Worm (Caenorhabditis elegans) whole organism, young adult: ENCODE data around the gene C54C6.4.
A peak's percentile ranks its signal among the peaks of the same experiment; 100 is the strongest.

Experiments
- C06A6.2 ChIP-seq: fragments of 200-800 bp; sonication (Bioruptor generic); conservative IDR thresholded peaks from 2 replicates; pipeline ENCODE4 v1.3.6; 2022; ENCODE audit warnings: missing genetic modification characterization, missing compliant biosample characterization
- C17E4.6 ChIP-seq: fragments of 200-800 bp; sonication (Bioruptor generic); IDR thresholded peaks from 2 replicates; pipeline ENCODE4 v1.3.6; 2022; ENCODE audit warnings: missing genetic modification reagents, missing genetic modification characterization, missing compliant biosample characterization
- F22D6.2 ChIP-seq: sonication (generic microtip); optimal IDR thresholded peaks from 2 replicates; lab custom pipeline; 2016; ENCODE audit warnings: mild to moderate bottlenecking, missing genetic modification characterization, missing compliant biosample characterization
- K12H6.12 ChIP-seq: fragments of 200-800 bp; sonication (Bioruptor generic); optimal IDR thresholded peaks from 2 replicates; lab custom pipeline; 2018; ENCODE audit warnings: mild to moderate bottlenecking, missing genetic modification characterization, missing compliant biosample characterization
- Y53F4B.3 ChIP-seq: fragments of 200-800 bp; sonication (Bioruptor generic); IDR thresholded peaks from 2 replicates; pipeline ENCODE4 v1.3.6; 2022; ENCODE audit warnings: missing genetic modification reagents, missing genetic modification characterization, missing compliant biosample characterization
- ama-1 ChIP-seq, 3 experiments: fragments of 150-350 bp in 1 of 3; sonication (generic microtip) in 2 of 3; optimal IDR thresholded peaks; 2 replicates each; lab custom pipeline; 2014 to 2018; ENCODE audit warnings: missing biosample characterization in 2 of 3, missing genetic modification characterization in 2 of 3, missing genetic modification reagents in 2 of 3
- aptf-3 ChIP-seq: fragments of 200-800 bp; sonication (Bioruptor generic); IDR thresholded peaks from 2 replicates; pipeline ENCODE4 v1.3.6; 2022; ENCODE audit warnings: missing genetic modification characterization, missing compliant biosample characterization
- atf-7 ChIP-seq: sonication (generic microtip); optimal IDR thresholded peaks from 2 replicates; lab custom pipeline; 2017; ENCODE audit warnings: mild to moderate bottlenecking, missing genetic modification characterization, missing compliant biosample characterization
- attf-3 ChIP-seq: fragments of 200-800 bp; sonication (Bioruptor generic); conservative IDR thresholded peaks from 2 replicates; pipeline ENCODE4 v1.3.6; 2022; ENCODE audit warnings: missing genetic modification reagents, missing genetic modification characterization, missing compliant biosample characterization
- attf-5 ChIP-seq: fragments of 200-800 bp; sonication (Bioruptor generic); optimal IDR thresholded peaks from 2 replicates; lab custom pipeline; 2018; ENCODE audit warnings: mild to moderate bottlenecking, missing genetic modification characterization, missing compliant biosample characterization
- ccch-3 ChIP-seq: fragments of 200-800 bp; sonication (Bioruptor generic); optimal IDR thresholded peaks from 2 replicates; lab custom pipeline; 2018; ENCODE audit warnings: mild to moderate bottlenecking, missing genetic modification characterization, missing compliant biosample characterization
- ceh-58 ChIP-seq: fragments of 200-800 bp; sonication (Bioruptor generic); IDR thresholded peaks from 2 replicates; pipeline ENCODE4 v1.3.6; 2022; ENCODE audit warnings: missing genetic modification characterization, missing compliant biosample characterization
- dpl-1 ChIP-seq: fragments of 150-350 bp; optimal IDR thresholded peaks from 2 replicates; lab custom pipeline; 2014; ENCODE audit warnings: missing biosample characterization, missing genetic modification reagents, missing genetic modification characterization
- egrh-3 ChIP-seq: fragments of 200-800 bp; sonication (Bioruptor generic); IDR thresholded peaks from 2 replicates; pipeline ENCODE4 v1.3.6; 2022; ENCODE audit warnings: missing genetic modification reagents, missing genetic modification characterization, missing compliant biosample characterization
- gei-17 ChIP-seq: fragments of 200-800 bp; sonication (Bioruptor generic); optimal IDR thresholded peaks from 2 replicates; lab custom pipeline; 2018; ENCODE audit warnings: mild to moderate bottlenecking, missing genetic modification characterization, missing compliant biosample characterization
- hlh-12 ChIP-seq: sonication (generic microtip); optimal IDR thresholded peaks from 2 replicates; lab custom pipeline; 2016; ENCODE audit warnings: missing genetic modification characterization, missing compliant biosample characterization
- hmg-1.2 ChIP-seq: fragments of 200-800 bp; sonication (Bioruptor generic); IDR thresholded peaks from 2 replicates; pipeline ENCODE4 v1.3.6; 2022; ENCODE audit warnings: missing genetic modification reagents, missing genetic modification characterization, missing compliant biosample characterization
- lin-40 ChIP-seq: sonication (generic microtip); optimal IDR thresholded peaks from 2 replicates; lab custom pipeline; 2016; ENCODE audit warnings: missing genetic modification characterization, mild to moderate bottlenecking, missing compliant biosample characterization, missing genotype, missing genetic modification reagents
- lsl-1 ChIP-seq: fragments of 200-800 bp; sonication (Bioruptor generic); optimal IDR thresholded peaks from 2 replicates; lab custom pipeline; 2018; ENCODE audit warnings: mild to moderate bottlenecking, missing genetic modification characterization, moderate library complexity, missing compliant biosample characterization
- madf-3 ChIP-seq: fragments of 200-800 bp; sonication (Bioruptor generic); IDR thresholded peaks from 2 replicates; pipeline ENCODE4 v1.3.6; 2022; ENCODE audit warnings: missing genetic modification reagents, missing genetic modification characterization, missing compliant biosample characterization
- mcd-1 ChIP-seq: fragments of 200-800 bp; sonication (Bioruptor generic); IDR thresholded peaks from 2 replicates; pipeline ENCODE4 v1.3.6; 2022; ENCODE audit warnings: missing genetic modification reagents, missing genetic modification characterization, missing compliant biosample characterization
- mxl-1 ChIP-seq: sonication (generic microtip); optimal IDR thresholded peaks from 2 replicates; lab custom pipeline; 2016; ENCODE audit warnings: missing genetic modification characterization, missing compliant biosample characterization
- nfyb-1 ChIP-seq: fragments of 200-800 bp; sonication (Bioruptor generic); IDR thresholded peaks from 2 replicates; pipeline ENCODE4 v1.3.6; 2022; ENCODE audit warnings: missing genetic modification reagents, missing genetic modification characterization, missing compliant biosample characterization
- nhr-120 ChIP-seq: fragments of 200-800 bp; sonication (Bioruptor generic); IDR thresholded peaks from 2 replicates; pipeline ENCODE4 v1.3.6; 2022; ENCODE audit warnings: missing genetic modification characterization, missing compliant biosample characterization
- sea-2 ChIP-seq: fragments of 200-800 bp; sonication (Bioruptor generic); IDR thresholded peaks from 2 replicates; pipeline ENCODE4 v1.3.6; 2022; ENCODE audit warnings: missing genetic modification characterization, missing compliant biosample characterization
- snpc-1.3 ChIP-seq: sonication (generic microtip); optimal IDR thresholded peaks from 2 replicates; lab custom pipeline; 2017; ENCODE audit warnings: missing genetic modification characterization, mild to moderate bottlenecking, missing compliant biosample characterization, antibody characterized with exemption, moderate library complexity, missing genotype, missing genetic modification reagents; ENCODE audit not compliant: insufficient read depth
- snpc-3.4 ChIP-seq: sonication (generic microtip); optimal IDR thresholded peaks from 2 replicates; lab custom pipeline; 2017; ENCODE audit warnings: missing genetic modification characterization, mild to moderate bottlenecking, missing compliant biosample characterization, antibody characterized with exemption, moderate library complexity, missing genotype, missing genetic modification reagents
- tbx-9 ChIP-seq: sonication (generic microtip); optimal IDR thresholded peaks from 2 replicates; lab custom pipeline; 2016; ENCODE audit warnings: borderline replicate concordance, missing genetic modification characterization, inconsistent platforms, missing compliant biosample characterization
- unc-130 ChIP-seq: sonication (generic microtip); optimal IDR thresholded peaks from 2 replicates; lab custom pipeline; 2016; ENCODE audit warnings: missing genetic modification reagents, missing genetic modification characterization, missing compliant biosample characterization
- zfh-2 ChIP-seq: fragments of 200-800 bp; sonication (Bioruptor generic); conservative IDR thresholded peaks from 2 replicates; pipeline ENCODE4 v1.3.6; 2022; ENCODE audit warnings: missing genetic modification reagents, missing genetic modification characterization, missing compliant biosample characterization
- ztf-25 ChIP-seq: fragments of 200-800 bp; sonication (Bioruptor generic); IDR thresholded peaks from 2 replicates; pipeline ENCODE4 v1.3.6; 2022; ENCODE audit warnings: missing genetic modification reagents, missing genetic modification characterization, missing compliant biosample characterization
- ztf-28 ChIP-seq: fragments of 200-800 bp; sonication (Bioruptor generic); IDR thresholded peaks from 2 replicates; pipeline ENCODE4 v1.3.6; 2022; ENCODE audit warnings: missing genetic modification reagents, missing genetic modification characterization, missing compliant biosample characterization

Gene C54C6.4

ce11 chrIII:3560235-3560634 is 6.8 kb downstream of the C54C6.4 start:
- TF ChIP-seq snpc-1.3 (tag; lab: Kevin White, UChicago) = no peak
- TF ChIP-seq lsl-1 = no peak
- no peak for TF ChIP-seq sea-2 (GFP tag; lab: Robert Waterston, UW)
- TF ChIP-seq F22D6.2 (tag; lab: Kevin White, UChicago) = no peak
- TF ChIP-seq attf-5 (GFP tag; lab: Kevin White, UChicago) = no peak
- TF ChIP-seq ccch-3 = no peak
- TF ChIP-seq dpl-1 (GFP tag; lab: Kevin White, UChicago) = no peak
- TF ChIP-seq mxl-1 = no peak
- TF ChIP-seq snpc-3.4 (tag; lab: Kevin White, UChicago) = no peak
- TF ChIP-seq attf-3 = no peak
- TF ChIP-seq nhr-120 (GFP tag; lab: Robert Waterston, UW) = no peak
- no peak for TF ChIP-seq aptf-3 (GFP tag; lab: Robert Waterston, UW)
- TF ChIP-seq Y53F4B.3 (GFP tag; lab: Robert Waterston, UW) = no peak
- TF ChIP-seq atf-7 = no peak
- TF ChIP-seq, all 124 proteins: peak for 0

- TF ChIP-seq ztf-28 (GFP tag; lab: Robert Waterston, UW) (no peak), ztf-25 (GFP tag; lab: Robert Waterston, UW) (no peak), C06A6.2 (GFP tag; lab: Robert Waterston, UW) (no peak), snpc-3.4 (tag; lab: Kevin White, UChicago) (no peak), hlh-12 (tag; lab: Kevin White, UChicago) (no peak), tbx-9 (tag; lab: Kevin White, UChicago) (no peak), ceh-58 (no peak), unc-130 (GFP tag; lab: Kevin White, UChicago) (no peak), K12H6.12 (no peak), lsl-1 (no peak), sea-2 (GFP tag; lab: Robert Waterston, UW) (no peak)
Measured at ce11 chrIII:3562276-3562675, 8.8 kb downstream of the C54C6.4 start.

- no peak for TF ChIP-seq ama-1 (optimal IDR thresholded peaks at IDR 0.05; lab: Kevin White, UChicago)
- TF ChIP-seq ama-1 (GFP tag; optimal IDR thresholded peaks at IDR 0.05; lab: Kevin White, UChicago) = no peak
- 0 out of 2 replicates have a peak, but pooled peaks have one; percentile 19 for TF ChIP-seq madf-3 (GFP tag; lab: Robert Waterston, UW)
- TF ChIP-seq gei-17 = no peak
- TF ChIP-seq, all 124 proteins: peak for 1
Measured at ce11 chrIII:3564762-3565359, 11.4 kb downstream of the C54C6.4 start.

- TF ChIP-seq hmg-1.2 (0 out of 2 replicates have a peak, but pooled peaks have one; percentile 13), C17E4.6 (GFP tag; lab: Robert Waterston, UW) (no peak), lin-40 (tag; lab: Kevin White, UChicago) (no peak), zfh-2 (GFP tag; lab: Robert Waterston, UW) (peak; percentile 86), mcd-1 (GFP tag; lab: Robert Waterston, UW) (peak; percentile 13; the same call in 1 of the 2 replicates), nfyb-1 (GFP tag; lab: Robert Waterston, UW) (0 out of 2 replicates have a peak, but pooled peaks have one; percentile 35), egrh-3 (GFP tag; lab: Robert Waterston, UW) (peak; percentile 56; the same call in 1 of the 2 replicates), ama-1 (optimal IDR thresholded peaks at IDR 0.05; lab: Kevin White, UChicago) (no peak), ama-1 (GFP tag; optimal IDR thresholded peaks at IDR 0.05; lab: Kevin White, UChicago) (no peak)
- TF ChIP-seq, all 124 proteins: peak for 5
Measured at ce11 chrIII:3566785-3567184, 13.3 kb downstream of the C54C6.4 start.
